Worm (Caenorhabditis elegans) whole organism, L2 larva: Measurements from ENCODE around the gene ceh-16.

Experiments
- C34F6.9 ChIP-seq: fragments of 150-350 bp; optimal IDR thresholded peaks from 2 replicates; lab custom pipeline; 2014; ENCODE audit warnings: missing biosample characterization, missing genetic modification characterization
- R02D3.7 ChIP-seq: fragments of 150-350 bp; optimal IDR thresholded peaks from 2 replicates; lab custom pipeline; 2014; ENCODE audit warnings: missing biosample characterization, missing genetic modification characterization
- Y55F3AM.14 ChIP-seq: fragments of 200-800 bp; sonication (Bioruptor generic); optimal IDR thresholded peaks from 2 replicates; lab custom pipeline; 2018; ENCODE audit warnings: mild to moderate bottlenecking, missing genetic modification characterization, missing compliant biosample characterization
- ama-1 ChIP-seq: fragments of 150-350 bp; optimal IDR thresholded peaks from 2 replicates; lab custom pipeline; 2018; ENCODE audit warnings: inconsistent platforms
- ceh-16 ChIP-seq: fragments of 150-350 bp; optimal IDR thresholded peaks from 2 replicates; lab custom pipeline; 2014; ENCODE audit warnings: missing biosample characterization, missing genetic modification characterization
- ceh-82 ChIP-seq: fragments of 150-350 bp; optimal IDR thresholded peaks from 2 replicates; lab custom pipeline; 2014; ENCODE audit warnings: missing biosample characterization, missing genetic modification characterization
- crh-2 ChIP-seq: sonication (generic microtip); optimal IDR thresholded peaks from 2 replicates; lab custom pipeline; 2017; ENCODE audit warnings: missing biosample characterization, missing genetic modification characterization
- dmd-4 ChIP-seq: sonication (generic microtip); optimal IDR thresholded peaks from 2 replicates; lab custom pipeline; 2017; ENCODE audit warnings: missing biosample characterization, missing genetic modification characterization
- egl-27 ChIP-seq: sonication (generic microtip); optimal IDR thresholded peaks from 3 replicates; lab custom pipeline; 2017; ENCODE audit warnings: missing biosample characterization, missing genetic modification reagents, missing genetic modification characterization
- elt-3 ChIP-seq: sonication (generic microtip); optimal IDR thresholded peaks from 2 replicates; lab custom pipeline; 2017; ENCODE audit warnings: missing biosample characterization, missing genetic modification characterization
- fos-1 ChIP-seq: fragments of 150-350 bp; optimal IDR thresholded peaks from 2 replicates; lab custom pipeline; 2014; ENCODE audit warnings: missing biosample characterization, missing genetic modification characterization
- gmeb-1 ChIP-seq: fragments of 150-350 bp; optimal IDR thresholded peaks from 2 replicates; lab custom pipeline; 2014; ENCODE audit warnings: missing biosample characterization, missing genetic modification characterization
- lin-11 ChIP-seq: fragments of 150-350 bp; sonication (generic microtip); optimal IDR thresholded peaks from 2 replicates; lab custom pipeline; 2014; ENCODE audit warnings: missing biosample characterization, missing genetic modification characterization, inconsistent platforms, mixed read lengths
- lin-13 ChIP-seq: fragments of 150-350 bp; optimal IDR thresholded peaks from 2 replicates; lab custom pipeline; 2014; ENCODE audit warnings: missing biosample characterization, missing genetic modification reagents, missing genetic modification characterization
- lsy-2 ChIP-seq, 2 experiments: fragments of 150-350 bp in 1 of 2; sonication (generic microtip) in 1 of 2; optimal IDR thresholded peaks; 2 replicates each; lab custom pipeline; 2014 to 2017; ENCODE audit warnings: missing biosample characterization in 2 of 2, missing genetic modification characterization in 2 of 2
- mab-5 ChIP-seq: fragments of 150-350 bp; optimal IDR thresholded peaks from 2 replicates; lab custom pipeline; 2014; ENCODE audit warnings: missing biosample characterization, missing genetic modification characterization
- mdl-1 ChIP-seq, 2 experiments: fragments of 150-350 bp in 1 of 2; sonication (generic microtip) in 1 of 2; optimal IDR thresholded peaks; 2 replicates each; lab custom pipeline; 2017; ENCODE audit warnings: missing biosample characterization in 2 of 2, missing genetic modification characterization in 2 of 2
- nhr-11 ChIP-seq: fragments of 150-350 bp; optimal IDR thresholded peaks from 2 replicates; lab custom pipeline; 2014; ENCODE audit warnings: missing biosample characterization, missing genetic modification characterization
- nhr-12 ChIP-seq: fragments of 150-350 bp; optimal IDR thresholded peaks from 2 replicates; lab custom pipeline; 2014; ENCODE audit warnings: missing biosample characterization, missing genetic modification characterization
- nhr-129 ChIP-seq: fragments of 150-350 bp; optimal IDR thresholded peaks from 2 replicates; lab custom pipeline; 2014; ENCODE audit warnings: missing biosample characterization, missing genetic modification characterization
- nhr-21 ChIP-seq: fragments of 150-350 bp; optimal IDR thresholded peaks from 2 replicates; lab custom pipeline; 2014; ENCODE audit warnings: missing biosample characterization, missing genetic modification characterization
- nhr-23 ChIP-seq: fragments of 150-350 bp; optimal IDR thresholded peaks from 2 replicates; lab custom pipeline; 2014; ENCODE audit warnings: missing biosample characterization, missing genetic modification reagents, missing genetic modification characterization
- nhr-237 ChIP-seq: fragments of 150-350 bp; optimal IDR thresholded peaks from 2 replicates; lab custom pipeline; 2014; ENCODE audit warnings: missing biosample characterization, missing genetic modification characterization
- nhr-25 ChIP-seq: fragments of 150-350 bp; sonication (generic microtip); optimal IDR thresholded peaks from 3 replicates; lab custom pipeline; 2014; ENCODE audit warnings: missing biosample characterization, missing genetic modification characterization
- nhr-77 ChIP-seq: fragments of 150-350 bp; optimal IDR thresholded peaks from 2 replicates; lab custom pipeline; 2014; ENCODE audit warnings: missing biosample characterization, missing genetic modification characterization
- peb-1 ChIP-seq: fragments of 150-350 bp; optimal IDR thresholded peaks from 2 replicates; lab custom pipeline; 2014; ENCODE audit warnings: missing biosample characterization, missing genetic modification characterization
- skn-1 ChIP-seq: sonication (generic microtip); optimal IDR thresholded peaks from 2 replicates; lab custom pipeline; 2017; ENCODE audit warnings: missing biosample characterization, missing genetic modification characterization
- sma-9 ChIP-seq, 2 experiments: fragments of 150-350 bp in 1 of 2; sonication (generic microtip) in 1 of 2; optimal IDR thresholded peaks; 2 replicates each; lab custom pipeline; 2014 to 2016; ENCODE audit warnings: missing genetic modification characterization in 2 of 2, mild to moderate bottlenecking in 1 of 2, missing biosample characterization in 1 of 2, missing compliant biosample characterization in 1 of 2, missing genetic modification reagents in 1 of 2, moderate library complexity in 1 of 2
- unc-55 ChIP-seq: fragments of 150-350 bp; sonication (generic microtip); optimal IDR thresholded peaks from 3 replicates; lab custom pipeline; 2014; ENCODE audit warnings: missing biosample characterization, missing genetic modification reagents, missing genetic modification characterization
- zag-1 ChIP-seq: fragments of 150-350 bp; optimal IDR thresholded peaks from 2 replicates; lab custom pipeline; 2014; ENCODE audit warnings: missing biosample characterization, missing genetic modification characterization
- ztf-1 ChIP-seq: fragments of 200-800 bp; sonication (Bioruptor generic); conservative IDR thresholded peaks from 2 replicates; pipeline ENCODE4 v1.3.6; 2022; ENCODE audit warnings: missing genetic modification characterization, missing compliant biosample characterization
- ztf-4 ChIP-seq: fragments of 150-350 bp; optimal IDR thresholded peaks from 2 replicates; lab custom pipeline; 2014; ENCODE audit warnings: missing biosample characterization, missing genetic modification characterization

ceh-16 gene

ce11 chrIII:8580802-8581201, 41.7 kb upstream of the ceh-16 start, which contains the start of gene doxa-1:
doxa-1 (plus strand) TSS chrIII:8581102.
- TF ChIP-seq nhr-21 (tag; lab: Kevin White, UChicago), result no peak
- TF ChIP-seq C34F6.9, result no peak
- no peak for TF ChIP-seq lsy-2 (tag; optimal IDR thresholded peaks at IDR 0.05; lab: Kevin White, UChicago)
- no peak for TF ChIP-seq nhr-129 (tag; lab: Kevin White, UChicago)
- no peak for TF ChIP-seq nhr-11 (tag; lab: Kevin White, UChicago)
- no peak for TF ChIP-seq lin-11 (tag; lab: Kevin White, UChicago)
- TF ChIP-seq nhr-77, result no peak
- TF ChIP-seq skn-1, result no peak
- TF ChIP-seq egl-27 (tag; lab: Kevin White, UChicago), result no peak
- TF ChIP-seq nhr-23 (tag; lab: Kevin White, UChicago), result no peak
- no peak for TF ChIP-seq ztf-1
- no peak for TF ChIP-seq lin-13 (GFP tag; lab: Kevin White, UChicago)

DNA sequence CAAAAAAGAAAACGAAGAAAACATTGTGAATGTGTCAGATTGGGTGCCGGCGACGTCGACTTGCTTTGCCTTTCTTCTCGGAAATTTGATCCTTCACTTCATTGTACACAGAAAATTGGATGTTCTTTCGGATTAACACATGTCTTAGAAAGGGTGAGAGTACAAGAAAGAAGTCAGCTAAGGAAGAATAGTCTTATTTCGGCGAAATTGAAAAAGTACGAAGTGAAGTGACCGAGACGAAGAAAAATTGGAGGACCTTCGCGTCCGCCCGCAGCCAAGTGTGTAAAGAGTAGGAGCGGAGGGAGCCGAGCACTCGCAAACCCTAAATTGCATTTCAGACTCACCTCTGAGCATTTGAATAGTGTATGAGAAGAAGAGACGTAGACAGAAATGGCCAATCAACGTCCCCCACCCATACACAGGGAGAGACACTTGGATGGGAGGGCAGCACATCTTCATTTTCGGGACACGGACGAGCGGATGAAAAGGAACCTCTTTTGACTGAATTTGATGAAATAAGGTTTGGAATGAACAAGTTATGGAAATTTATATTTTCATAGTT, 33.9 kb upstream of the ceh-16 start, which contains the start of gene glr-1:
glr-1 (minus strand) TSS at position 51 of the 562 bp plus-strand sequence.
- TF ChIP-seq zag-1 (tag; lab: Kevin White, UChicago) (no peak), nhr-11 (tag; lab: Kevin White, UChicago) (no peak), nhr-25 (tag; lab: Kevin White, UChicago) (no peak), ztf-4 (tag; lab: Kevin White, UChicago) (no peak), ama-1 (lab: Kevin White, UChicago) (no peak), nhr-12 (tag; lab: Kevin White, UChicago) (no peak), Y55F3AM.14 (no peak), skn-1 (no peak), ceh-16 (no peak)
- TF ChIP-seq, all 48 proteins: peak for 0

DNA sequence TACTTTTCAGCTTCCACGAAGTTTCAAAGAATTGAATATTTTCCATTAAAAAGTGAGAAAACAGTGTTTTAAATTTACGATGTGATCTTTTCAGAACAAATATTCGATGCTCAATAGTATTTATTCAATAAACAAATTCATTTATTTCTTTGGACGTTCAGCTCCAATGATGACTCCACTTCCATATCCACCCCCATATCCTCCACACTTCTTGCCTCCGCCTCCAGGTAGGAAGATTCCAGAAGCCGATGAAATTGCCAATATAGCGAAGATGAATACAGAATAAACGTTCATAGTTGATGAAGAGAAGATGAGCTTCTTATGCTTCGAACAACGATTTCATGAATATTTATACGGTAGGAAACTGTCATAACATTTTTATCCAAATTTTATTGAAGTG, 33.3 kb upstream of the ceh-16 start, which contains the start of gene fip-3:
fip-3 (minus strand) TSS at position 294 of the 400 bp plus-strand sequence.
- no peak for TF ChIP-seq mab-5 (tag; lab: Kevin White, UChicago)
- no peak for TF ChIP-seq zag-1 (tag; lab: Kevin White, UChicago)
- no peak for TF ChIP-seq lin-11 (tag; lab: Kevin White, UChicago)
- no peak for TF ChIP-seq ama-1 (lab: Kevin White, UChicago)
- no peak for TF ChIP-seq mdl-1 (tag; optimal IDR thresholded peaks at IDR 0.05; lab: Kevin White, UChicago)
- TF ChIP-seq peb-1 (tag; lab: Kevin White, UChicago), result no peak
- TF ChIP-seq gmeb-1 (tag; lab: Kevin White, UChicago), result no peak
- TF ChIP-seq fos-1 (tag; lab: Kevin White, UChicago), result no peak
- TF ChIP-seq, all 48 proteins: peak for 0

ce11 chrIII:8590882-8591281, 31.7 kb upstream of the ceh-16 start, which contains the start of gene fipr-16:
fipr-16 (minus strand) TSS chrIII:8590982.
- no peak for TF ChIP-seq dmd-4 (tag; lab: Kevin White, UChicago)
- TF ChIP-seq nhr-12 (tag; lab: Kevin White, UChicago), result no peak
- TF ChIP-seq nhr-237 (tag; lab: Kevin White, UChicago), result no peak
- TF ChIP-seq skn-1, result no peak
- no peak for TF ChIP-seq R02D3.7 (tag; lab: Kevin White, UChicago)
- TF ChIP-seq ceh-82 (tag; lab: Kevin White, UChicago), result no peak
- TF ChIP-seq ztf-4 (tag; lab: Kevin White, UChicago), result no peak
- TF ChIP-seq peb-1 (tag; lab: Kevin White, UChicago), result no peak
- TF ChIP-seq egl-27 (tag; lab: Kevin White, UChicago), result no peak
- TF ChIP-seq lin-11 (tag; lab: Kevin White, UChicago), result no peak
- TF ChIP-seq lin-13 (GFP tag; lab: Kevin White, UChicago), result no peak
- no peak for TF ChIP-seq ztf-1
- TF ChIP-seq unc-55 (GFP tag; lab: Kevin White, UChicago), result no peak

- TF ChIP-seq elt-3 (tag; lab: Kevin White, UChicago), result no peak
Measured at ce11 chrIII:8593620-8594019, 28.9 kb upstream of the ceh-16 start, which contains the start of gene C06E1.7. C06E1.7 (minus strand) TSS chrIII:8593720.

ce11 chrIII:8594088-8594487, 28.4 kb upstream of the ceh-16 start:
- no peak for TF ChIP-seq unc-55 (GFP tag; lab: Kevin White, UChicago)
- peak; percentile 90 for TF ChIP-seq fos-1 (tag; lab: Kevin White, UChicago)
- TF ChIP-seq crh-2, result peak; percentile 1
- peak; percentile 55 for TF ChIP-seq sma-9 (GFP tag; optimal IDR thresholded peaks at IDR 0.05; lab: Kevin White, UChicago)
- TF ChIP-seq sma-9 (tag; optimal IDR thresholded peaks at IDR 0.05; lab: Kevin White, UChicago), result no peak
